Worm (Caenorhabditis elegans): ENCODE measurements around the gene mca-2.

DNA sequence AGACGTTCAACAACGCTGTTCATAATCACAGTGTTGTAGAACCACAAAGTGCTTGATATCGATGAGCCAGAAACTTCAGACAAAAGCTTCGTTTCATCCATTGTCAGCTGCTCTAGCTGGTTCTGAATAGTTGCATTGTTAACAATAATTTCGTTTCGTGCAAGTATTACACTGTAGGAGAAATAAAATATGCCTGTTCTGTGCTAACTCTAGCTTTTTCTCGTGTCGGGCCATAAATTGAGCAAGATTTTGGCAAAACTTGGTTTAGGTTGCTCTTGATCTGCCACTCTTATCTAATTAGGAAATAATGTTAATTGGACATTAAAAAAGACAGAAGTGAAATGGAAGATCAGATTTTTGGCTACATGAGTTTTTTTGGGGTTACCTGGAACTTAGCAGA, 24.8 kb upstream of the mca-2 start, which contains the start of gene R05C11.2:
- TF ChIP-seq him-1 (tag; optimal IDR thresholded peaks at IDR 0.05) = no peak
- TF ChIP-seq W03F9.2 (tag; optimal IDR thresholded peaks at IDR 0.05) = no peak
